Fruit fly (Drosophila melanogaster): ENCODE measurements around the gene Arp10.

dm6 chrX:19645873-19646541, at the start of gene Arp10:
- no peak for TF ChIP-seq CG7101 (tag; optimal IDR thresholded peaks at IDR 0.05)
- TF ChIP-seq CG14711 (tag; optimal IDR thresholded peaks at IDR 0.05), result no peak
- TF ChIP-seq CG12768 (GFP tag; optimal IDR thresholded peaks at IDR 0.05), result no peak
- no peak for TF ChIP-seq tj (GFP tag; optimal IDR thresholded peaks at IDR 0.05)
- TF ChIP-seq toe (GFP tag; optimal IDR thresholded peaks at IDR 0.05), result no peak
- TF ChIP-seq pad (GFP tag; optimal IDR thresholded peaks at IDR 0.05), result no peak

Measured in whole organism, adult.